Fruit fly (Drosophila melanogaster) whole organism, pupa: ENCODE data around the gene Sse.

ENCODE experiments used
- CG10348 ChIP-seq: fragments of 200-800 bp; sonication (Bioruptor generic); IDR thresholded peaks from 2 replicates; pipeline ENCODE4 v1.3.6; 2022; ENCODE audit warnings: missing biosample characterization, missing genetic modification characterization
- CG12605 ChIP-seq: fragments of 200-800 bp; sonication (Bioruptor generic); IDR thresholded peaks from 2 replicates; pipeline ENCODE4 v1.3.6; 2022; ENCODE audit warnings: missing biosample characterization, missing genetic modification characterization
- CG13204 ChIP-seq: fragments of 200-800 bp; sonication (Bioruptor generic); optimal IDR thresholded peaks from 2 replicates; lab custom pipeline; 2018; ENCODE audit warnings: missing biosample characterization, mild to moderate bottlenecking, missing genetic modification characterization, moderate library complexity
- CG14655 ChIP-seq: fragments of 200-800 bp; sonication (Bioruptor generic); optimal IDR thresholded peaks from 3 replicates; lab custom pipeline; 2017; ENCODE audit warnings: mild to moderate bottlenecking, missing biosample characterization, missing genetic modification reagents, missing genetic modification characterization
- CG15710 ChIP-seq: fragments of 200-800 bp; sonication (Bioruptor generic); optimal IDR thresholded peaks from 2 replicates; lab custom pipeline; 2018; ENCODE audit warnings: missing biosample characterization, mild to moderate bottlenecking, missing genetic modification characterization, moderate library complexity
- CG17806 ChIP-seq: fragments of 200-800 bp; sonication (Bioruptor generic); optimal IDR thresholded peaks from 2 replicates; lab custom pipeline; 2018; ENCODE audit warnings: missing biosample characterization, mild to moderate bottlenecking, missing genetic modification characterization, moderate library complexity
- CG32121 ChIP-seq: fragments of 200-800 bp; sonication (Bioruptor generic); IDR thresholded peaks from 2 replicates; pipeline ENCODE4 v1.3.6; 2022; ENCODE audit warnings: missing biosample characterization, missing genetic modification characterization
- CG34367 ChIP-seq: fragments of 200-800 bp; sonication (Bioruptor generic); optimal IDR thresholded peaks from 2 replicates; lab custom pipeline; 2018; ENCODE audit warnings: missing biosample characterization, mild to moderate bottlenecking, missing genetic modification characterization
- CG4496 ChIP-seq: fragments of 200-800 bp; sonication (Bioruptor generic); IDR thresholded peaks from 3 replicates; pipeline ENCODE4 v1.3.6; 2022; ENCODE audit warnings: missing biosample characterization, missing genetic modification characterization
- CG8159 ChIP-seq: fragments of 200-800 bp; sonication (Bioruptor generic); optimal IDR thresholded peaks from 3 replicates; lab custom pipeline; 2018; ENCODE audit warnings: missing biosample characterization, mild to moderate bottlenecking, missing genetic modification characterization, moderate library complexity
- CG8301 ChIP-seq: fragments of 200-800 bp; sonication (Bioruptor generic); optimal IDR thresholded peaks from 2 replicates; lab custom pipeline; 2018; ENCODE audit warnings: missing biosample characterization, mild to moderate bottlenecking, missing genetic modification characterization
- CG9948 ChIP-seq: fragments of 200-800 bp; sonication (Bioruptor generic); optimal IDR thresholded peaks from 2 replicates; lab custom pipeline; 2018; ENCODE audit warnings: missing biosample characterization, mild to moderate bottlenecking, missing genetic modification characterization, moderate library complexity
- D1 ChIP-seq: fragments of 200-800 bp; sonication (Bioruptor generic); optimal IDR thresholded peaks from 2 replicates; lab custom pipeline; 2018; ENCODE audit warnings: missing biosample characterization, mild to moderate bottlenecking, missing genetic modification characterization, moderate library complexity
- EcR ChIP-seq: fragments of 200-800 bp; sonication (Bioruptor generic); optimal IDR thresholded peaks from 3 replicates; lab custom pipeline; 2019; ENCODE audit warnings: missing biosample characterization, missing genetic modification characterization, mild to moderate bottlenecking, moderate library complexity, missing genetic modification reagents
- Ets98B ChIP-seq: fragments of 200-800 bp; sonication (Bioruptor generic); IDR thresholded peaks from 2 replicates; pipeline ENCODE4 v1.3.6; 2022; ENCODE audit warnings: missing biosample characterization, missing genetic modification characterization
- Pif1A ChIP-seq: fragments of 200-800 bp; sonication (Bioruptor generic); optimal IDR thresholded peaks from 3 replicates; lab custom pipeline; 2016; ENCODE audit warnings: missing biosample characterization, missing genetic modification characterization
- Pif1B ChIP-seq: fragments of 200-800 bp; sonication (Bioruptor generic); optimal IDR thresholded peaks from 3 replicates; lab custom pipeline; 2016; ENCODE audit warnings: missing biosample characterization, missing genetic modification characterization
- Snoo ChIP-seq: fragments of 200-800 bp; sonication (Bioruptor generic); optimal IDR thresholded peaks from 3 replicates; lab custom pipeline; 2017; ENCODE audit warnings: missing biosample characterization, mild to moderate bottlenecking, missing genetic modification characterization, inconsistent platforms
- fd96Ca ChIP-seq: fragments of 200-800 bp; sonication (Bioruptor generic); IDR thresholded peaks from 3 replicates; pipeline ENCODE4 v1.3.6; 2022; ENCODE audit warnings: missing biosample characterization, missing genetic modification characterization
- gl ChIP-seq: fragments of 200-800 bp; sonication (Bioruptor generic); optimal IDR thresholded peaks from 2 replicates; lab custom pipeline; 2018; ENCODE audit warnings: missing biosample characterization, mild to moderate bottlenecking, missing genetic modification characterization
- rn ChIP-seq: fragments of 200-800 bp; sonication (Bioruptor generic); IDR thresholded peaks from 2 replicates; pipeline ENCODE4 v1.3.6; 2022; ENCODE audit warnings: missing biosample characterization, missing genetic modification characterization

Gene Sse

DNA sequence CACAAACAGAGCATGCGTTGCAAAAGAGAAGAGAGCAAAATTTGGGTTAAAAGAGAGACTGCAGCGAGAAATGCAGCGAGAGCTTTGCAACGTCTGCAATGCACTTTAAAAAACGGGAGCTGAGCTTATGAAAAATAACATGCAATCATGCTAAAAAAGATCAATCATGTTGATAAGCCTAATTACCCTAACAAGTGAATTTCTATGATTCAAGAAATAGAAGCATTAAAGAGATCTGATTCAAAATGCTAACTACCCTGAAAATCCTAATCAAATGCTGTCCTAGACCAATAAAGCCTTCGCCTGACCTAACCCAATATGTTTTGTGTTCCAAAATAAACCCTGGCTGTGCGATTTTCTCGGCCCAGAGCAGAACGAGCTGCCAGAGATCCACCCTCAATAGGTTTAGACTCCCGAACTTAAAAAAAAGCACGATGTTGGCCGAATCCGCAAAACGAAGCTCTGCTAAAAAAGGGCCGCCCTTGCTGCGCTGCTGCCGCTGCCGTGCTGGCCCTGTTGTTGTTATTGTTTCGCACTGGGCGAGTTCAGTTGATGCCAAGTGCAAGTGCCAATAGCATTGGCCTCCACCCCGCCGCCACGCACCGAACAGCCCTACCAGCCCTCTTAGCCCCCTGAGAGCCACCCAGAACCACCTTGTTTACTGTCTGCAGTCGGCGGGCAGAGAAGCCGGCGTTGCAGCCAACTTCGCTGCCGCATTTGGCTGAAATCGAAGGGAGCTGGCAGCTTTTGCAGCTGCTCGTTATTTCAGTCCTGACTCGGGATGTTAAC lies 26.6 kb downstream of the Sse start:
- peak; percentile 55 for TF ChIP-seq CG8159
- no peak for TF ChIP-seq CG12605
- TF ChIP-seq rn (GFP tag; lab: Robert Waterston, UW), result no peak
- peak; percentile 25 for TF ChIP-seq Pif1A (GFP tag; lab: Kevin White, UChicago)
- TF ChIP-seq CG10348 (GFP tag; lab: Robert Waterston, UW), result no peak
- TF ChIP-seq Ets98B, result no peak
- TF ChIP-seq CG34367 (tag; lab: Kevin White, UChicago), result peak; percentile 23
- no peak for TF ChIP-seq gl
- TF ChIP-seq CG9948, result peak; percentile 50
- peak; percentile 22 for TF ChIP-seq CG13204 (GFP tag; lab: Kevin White, UChicago)
- no peak for TF ChIP-seq Snoo (tag; lab: Kevin White, UChicago)
- no peak for TF ChIP-seq CG32121 (GFP tag; lab: Robert Waterston, UW)
- TF ChIP-seq fd96Ca (GFP tag; lab: Robert Waterston, UW), result no peak; the same call in 2 of the 3 replicates
- no peak for TF ChIP-seq Pif1B (GFP tag; lab: Kevin White, UChicago)
- peak; percentile 89 for TF ChIP-seq EcR (GFP tag; lab: Kevin White, UChicago)
- TF ChIP-seq CG15710, result peak; percentile 29
- TF ChIP-seq CG14655 (GFP tag; lab: Kevin White, UChicago), result peak; percentile 42
- peak; percentile 54 for TF ChIP-seq CG17806 (tag; lab: Kevin White, UChicago)
- no peak for TF ChIP-seq CG4496
- TF ChIP-seq D1 (tag; lab: Kevin White, UChicago), result no peak
- peak; percentile 41 for TF ChIP-seq CG8301 (tag; lab: Kevin White, UChicago)
- TF ChIP-seq, all 21 proteins: peak for 10

DNA sequence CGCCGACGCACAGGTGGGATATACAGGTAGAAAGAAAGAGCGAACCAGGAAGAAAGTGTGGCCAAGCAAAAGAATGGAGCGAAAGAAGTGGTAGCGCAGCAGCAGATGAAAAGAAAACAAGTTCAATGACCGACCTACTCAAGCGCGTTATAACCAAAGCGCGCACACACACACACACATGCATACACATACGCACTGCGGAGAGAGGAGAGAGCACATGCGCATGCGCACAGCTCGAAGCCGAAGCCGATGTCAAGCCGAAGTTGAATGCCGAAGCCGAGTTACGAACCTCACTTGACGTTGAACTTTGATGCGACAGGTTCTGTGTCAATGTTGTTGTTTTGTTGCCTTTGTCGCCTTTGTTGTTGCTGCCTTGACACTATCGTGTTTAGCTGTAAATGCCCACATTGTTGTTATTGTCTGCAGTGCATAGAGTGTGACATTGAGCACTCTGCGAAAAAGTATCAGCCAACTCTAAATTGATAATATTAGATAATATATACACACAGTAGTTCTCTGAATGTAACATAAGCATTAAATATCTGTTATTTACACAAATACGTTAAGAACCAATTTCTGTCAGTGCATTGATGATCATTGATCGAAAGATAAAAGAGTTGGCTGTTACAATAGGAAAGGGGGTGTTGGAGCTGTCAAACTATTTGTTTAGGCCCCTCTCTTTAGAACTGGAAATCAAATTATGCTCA lies 27.7 kb downstream of the Sse start:
- TF ChIP-seq Ets98B (no peak), CG34367 (tag; lab: Kevin White, UChicago) (no peak), CG10348 (GFP tag; lab: Robert Waterston, UW) (no peak), Snoo (tag; lab: Kevin White, UChicago) (peak; percentile 3), CG32121 (GFP tag; lab: Robert Waterston, UW) (no peak), Pif1B (GFP tag; lab: Kevin White, UChicago) (no peak), CG13204 (GFP tag; lab: Kevin White, UChicago) (peak; percentile 17), CG9948 (no peak), D1 (tag; lab: Kevin White, UChicago) (no peak), EcR (GFP tag; lab: Kevin White, UChicago) (peak; percentile 98), CG17806 (tag; lab: Kevin White, UChicago) (no peak), CG4496 (0 out of 3 replicates have a peak, but pooled peaks have one; percentile 37), fd96Ca (GFP tag; lab: Robert Waterston, UW) (no peak), Pif1A (GFP tag; lab: Kevin White, UChicago) (no peak), CG15710 (no peak), CG8301 (tag; lab: Kevin White, UChicago) (no peak), CG14655 (GFP tag; lab: Kevin White, UChicago) (no peak), gl (no peak), CG12605 (no peak), CG8159 (no peak), rn (GFP tag; lab: Robert Waterston, UW) (no peak)

DNA sequence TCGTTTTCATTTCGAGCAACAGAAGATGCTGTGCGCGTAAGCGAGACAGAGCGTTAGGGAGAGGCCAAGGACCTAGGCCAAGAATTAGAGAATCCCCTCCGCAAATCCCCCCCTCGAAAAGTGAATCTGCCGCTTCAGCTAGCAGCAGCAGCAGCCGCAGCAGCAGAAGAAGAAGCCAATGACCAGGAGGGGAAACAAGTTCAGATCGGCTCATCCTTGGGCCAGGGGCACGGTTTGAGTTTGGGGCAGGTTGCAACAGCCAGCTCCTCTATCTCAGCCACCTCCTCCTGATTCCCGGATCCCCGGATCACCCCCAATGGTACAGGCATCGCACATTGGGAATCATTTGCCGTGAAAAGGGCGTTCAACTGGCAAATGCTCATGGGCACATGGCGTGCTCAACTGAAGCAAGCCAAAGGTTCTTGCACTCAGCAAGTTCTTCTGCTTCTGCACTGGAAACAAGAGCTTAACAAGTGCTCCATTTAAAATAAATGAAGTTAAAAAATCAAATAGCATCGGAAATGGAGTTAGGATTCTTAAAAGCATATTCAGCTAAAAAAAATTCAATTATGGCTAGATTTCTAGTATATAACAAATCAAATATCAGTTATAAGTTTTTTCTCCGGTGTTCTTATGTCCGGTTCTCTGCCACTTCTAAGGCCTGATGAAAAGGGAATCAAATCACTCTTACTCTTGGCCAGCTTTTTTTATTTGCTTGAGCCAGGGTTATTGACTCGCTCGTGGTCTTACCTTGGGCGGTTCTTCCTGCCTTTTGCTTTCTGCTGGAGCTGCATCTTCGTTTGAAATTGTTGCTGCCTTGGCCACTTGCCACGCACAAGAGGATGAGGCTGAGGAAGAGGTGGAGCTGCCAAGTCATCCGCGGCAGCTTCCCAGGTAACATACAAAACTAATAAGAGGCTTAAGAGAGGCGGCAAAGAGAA lies 28.5 kb downstream of the Sse start:
- TF ChIP-seq fd96Ca (GFP tag; lab: Robert Waterston, UW), result no peak
- peak; percentile 88 for TF ChIP-seq CG9948
- TF ChIP-seq CG17806 (tag; lab: Kevin White, UChicago), result peak; percentile 80
- peak; percentile 50 for TF ChIP-seq Pif1B (GFP tag; lab: Kevin White, UChicago)
- peak; percentile 67 for TF ChIP-seq CG12605
- TF ChIP-seq gl, result no peak
- TF ChIP-seq CG32121 (GFP tag; lab: Robert Waterston, UW), result no peak
- TF ChIP-seq CG8159, result peak; percentile 36
- TF ChIP-seq CG13204 (GFP tag; lab: Kevin White, UChicago), result no peak
- peak; percentile 10 for TF ChIP-seq D1 (tag; lab: Kevin White, UChicago)
- TF ChIP-seq Pif1A (GFP tag; lab: Kevin White, UChicago), result peak; percentile 33
- TF ChIP-seq CG15710, result no peak
- TF ChIP-seq CG8301 (tag; lab: Kevin White, UChicago), result peak; percentile 48
- peak; percentile 43; the same call in 1 of the 3 replicates for TF ChIP-seq CG4496
- no peak for TF ChIP-seq Snoo (tag; lab: Kevin White, UChicago)
- TF ChIP-seq Ets98B, result no peak; the same call in 1 of the 2 replicates
- no peak for TF ChIP-seq rn (GFP tag; lab: Robert Waterston, UW)
- TF ChIP-seq CG34367 (tag; lab: Kevin White, UChicago), result peak; percentile 34
- peak; percentile 85 for TF ChIP-seq EcR (GFP tag; lab: Kevin White, UChicago)
- peak; percentile 85 for TF ChIP-seq CG14655 (GFP tag; lab: Kevin White, UChicago)
- no peak for TF ChIP-seq CG10348 (GFP tag; lab: Robert Waterston, UW)

DNA sequence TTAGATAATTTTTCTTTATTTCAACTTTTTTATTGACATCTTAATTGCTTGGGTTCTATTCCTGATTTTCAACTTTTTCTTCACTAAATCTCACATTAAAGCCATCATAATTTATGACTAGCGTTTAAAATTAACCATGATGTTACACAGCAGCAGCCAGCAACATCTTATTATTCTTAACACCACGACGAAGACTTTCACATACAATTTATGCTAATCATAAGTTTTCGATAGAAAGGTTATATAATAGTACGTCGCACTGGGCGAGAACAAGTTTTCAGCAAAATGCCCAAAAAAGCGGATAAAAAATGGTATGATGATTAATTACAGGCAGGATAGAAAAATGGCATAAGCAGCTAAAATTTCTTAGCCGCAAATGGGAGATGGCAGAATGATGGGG lies 30.1 kb downstream of the Sse start:
- no peak for TF ChIP-seq Snoo (tag; lab: Kevin White, UChicago)
- TF ChIP-seq CG4496, result no peak
- no peak for TF ChIP-seq fd96Ca (GFP tag; lab: Robert Waterston, UW)
- TF ChIP-seq CG34367 (tag; lab: Kevin White, UChicago), result no peak
- no peak for TF ChIP-seq rn (GFP tag; lab: Robert Waterston, UW)
- TF ChIP-seq Ets98B, result no peak
- no peak for TF ChIP-seq gl
- TF ChIP-seq Pif1A (GFP tag; lab: Kevin White, UChicago), result no peak
- no peak for TF ChIP-seq CG8301 (tag; lab: Kevin White, UChicago)
- no peak for TF ChIP-seq Pif1B (GFP tag; lab: Kevin White, UChicago)
- TF ChIP-seq CG9948, result no peak
- TF ChIP-seq D1 (tag; lab: Kevin White, UChicago), result no peak
- TF ChIP-seq CG13204 (GFP tag; lab: Kevin White, UChicago), result no peak
- no peak for TF ChIP-seq CG17806 (tag; lab: Kevin White, UChicago)
- no peak for TF ChIP-seq CG8159
- TF ChIP-seq CG14655 (GFP tag; lab: Kevin White, UChicago), result no peak
- no peak for TF ChIP-seq CG12605
- TF ChIP-seq, all 21 proteins: peak for 0
